Worm (Caenorhabditis elegans) whole organism, L4/young adult: ENCODE data around the gene srh-185.

Experiments used
- W03F9.2 ChIP-seq: fragments of 150-350 bp; optimal IDR thresholded peaks from 2 replicates; lab custom pipeline; 2014; ENCODE audit warnings: missing biosample characterization, missing genetic modification characterization
- him-1 ChIP-seq: sonication (generic microtip); optimal IDR thresholded peaks from 2 replicates; lab custom pipeline; 2016; ENCODE audit warnings: missing genotype, missing genetic modification reagents, missing genetic modification characterization, missing compliant biosample characterization

DNA sequence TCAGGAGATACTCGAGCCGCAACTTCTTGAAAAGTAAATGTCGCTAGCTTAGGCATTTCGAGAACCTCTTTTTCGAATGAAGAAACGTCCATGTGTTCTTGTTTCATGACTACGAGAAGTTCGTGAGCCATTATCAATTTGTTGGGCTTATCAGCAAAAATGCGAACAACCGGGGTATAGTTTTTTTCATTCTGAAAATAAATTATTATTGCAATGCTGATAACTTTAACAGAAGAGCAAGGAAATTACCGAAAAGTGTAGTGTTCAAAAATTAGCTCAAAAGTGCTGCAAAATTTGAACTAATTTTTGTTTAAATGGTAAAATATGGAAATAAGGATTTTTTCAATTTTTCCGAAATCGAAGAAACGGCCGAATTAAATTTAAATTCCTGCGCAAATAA is 46.2 kb downstream of the srh-185 start:
- no peak for TF ChIP-seq him-1 (tag; lab: Kevin White, UChicago)
- no peak for TF ChIP-seq W03F9.2 (tag; lab: Kevin White, UChicago)
